In genomic region chr3L:6981109-6981741, dm6 we compare ENCODE assay signal across 2 fruit fly cellular contexts.
TF ChIP-seq lines count a peak whose summit lies in the region.

No protein-coding gene starts in this region.

- TF ChIP-seq CTCF in whole organism, embryonic (GFP tag; optimal IDR thresholded peaks at IDR 0.05; lab: Kevin White, UChicago), result no peak

TF ChIP-seq in whole organism, embryonic, 481 proteins besides CTCF, POLR2A, EP300 and RAD21:
- TF ChIP-seq CG16813 (GFP tag; IDR thresholded peaks at IDR 0.05; lab: Robert Waterston, UW; ENCODE audit: partially characterized antibody), result no peak
- no peak for TF ChIP-seq CG12236 (GFP tag; optimal IDR thresholded peaks at IDR 0.05; lab: Kevin White, UChicago)
- peak; percentile 13 for TF ChIP-seq Nf-YC (tag; optimal IDR thresholded peaks at IDR 0.05; lab: Kevin White, UChicago)
- peak; percentile 28 for TF ChIP-seq CG8478 (optimal IDR thresholded peaks at IDR 0.05; lab: Kevin White, UChicago)
- peak; percentile 58; the same call in 1 of the 3 replicates for TF ChIP-seq sr (GFP tag; IDR thresholded peaks at IDR 0.05; lab: Robert Waterston, UW)
- peak; percentile 53 for TF ChIP-seq cwo (GFP tag; optimal IDR thresholded peaks at IDR 0.05; lab: Kevin White, UChicago)
- peak; percentile 38 for TF ChIP-seq CG10543 (GFP tag; optimal IDR thresholded peaks at IDR 0.05; lab: Kevin White, UChicago)
- no peak for TF ChIP-seq Six4 (GFP tag; optimal IDR thresholded peaks at IDR 0.05; lab: Kevin White, UChicago)
- TF ChIP-seq CG10565 (GFP tag; optimal IDR thresholded peaks at IDR 0.05; lab: Kevin White, UChicago), result no peak
- TF ChIP-seq crol (GFP tag; IDR thresholded peaks at IDR 0.05; lab: Robert Waterston, UW), result peak; percentile 98
- peak; percentile 10 for TF ChIP-seq Nf-YB (GFP tag; optimal IDR thresholded peaks at IDR 0.05; lab: Kevin White, UChicago)
- peak; percentile 71 for TF ChIP-seq CG1832 (GFP tag; optimal IDR thresholded peaks at IDR 0.05; lab: Kevin White, UChicago)
- peak; percentile 95 for TF ChIP-seq CG4360 (GFP tag; IDR thresholded peaks at IDR 0.05; lab: Robert Waterston, UW)
- TF ChIP-seq CG4617 (GFP tag; optimal IDR thresholded peaks at IDR 0.05; lab: Kevin White, UChicago; ENCODE audit: borderline replicate concordance), result no peak
- TF ChIP-seq sd (tag; optimal IDR thresholded peaks at IDR 0.05; lab: Kevin White, UChicago), result peak; percentile 10
- TF ChIP-seq Deaf1 (tag; optimal IDR thresholded peaks at IDR 0.05; lab: Kevin White, UChicago), result peak; percentile 6
- peak; percentile 81 for TF ChIP-seq CG10321 (GFP tag; IDR thresholded peaks at IDR 0.05; lab: Robert Waterston, UW)
- TF ChIP-seq CG7745 (tag; optimal IDR thresholded peaks at IDR 0.05; lab: Kevin White, UChicago), result no peak
- TF ChIP-seq lmd (GFP tag; IDR thresholded peaks at IDR 0.05; lab: Robert Waterston, UW), result 0 out of 2 replicates have a peak, but pooled peaks have one; percentile 23
- no peak for TF ChIP-seq CG17328 (GFP tag; IDR thresholded peaks at IDR 0.05; lab: Robert Waterston, UW)
- 0 out of 3 replicates have a peak, but pooled peaks have one; percentile 52 for TF ChIP-seq CG2199 (GFP tag; IDR thresholded peaks at IDR 0.05; lab: Robert Waterston, UW)
- TF ChIP-seq CG14441 (GFP tag; IDR thresholded peaks at IDR 0.05; lab: Robert Waterston, UW), result no peak
- no peak for TF ChIP-seq CG3281 (GFP tag; optimal IDR thresholded peaks at IDR 0.05; lab: Kevin White, UChicago)
- TF ChIP-seq abd-A (tag; optimal IDR thresholded peaks at IDR 0.05; lab: Kevin White, UChicago), result peak; percentile 71
- TF ChIP-seq sob (GFP tag; IDR thresholded peaks at IDR 0.05; lab: Robert Waterston, UW), result no peak
- TF ChIP-seq ci (GFP tag; IDR thresholded peaks at IDR 0.05; lab: Robert Waterston, UW), result peak; percentile 80
- peak in 1 of 2 experiments; percentile 5 for TF ChIP-seq Hr78 (GFP tag; optimal IDR thresholded peaks at IDR 0.05; lab: Kevin White, UChicago)
- no peak for TF ChIP-seq crp (GFP tag; optimal IDR thresholded peaks at IDR 0.05; lab: Kevin White, UChicago)
- no peak for TF ChIP-seq dimm (GFP tag; IDR thresholded peaks at IDR 0.05; lab: Robert Waterston, UW)
- TF ChIP-seq twi (tag; optimal IDR thresholded peaks at IDR 0.05; lab: Kevin White, UChicago), result peak; percentile 79

TF ChIP-seq in whole organism, pupa, 21 proteins besides CTCF, POLR2A, EP300 and RAD21:
- TF ChIP-seq gl (tag; optimal IDR thresholded peaks at IDR 0.05; lab: Kevin White, UChicago) (no peak), CG17806 (tag; optimal IDR thresholded peaks at IDR 0.05; lab: Kevin White, UChicago) (no peak), CG13204 (GFP tag; optimal IDR thresholded peaks at IDR 0.05; lab: Kevin White, UChicago) (peak; percentile 21)
